Worm (Caenorhabditis elegans): ENCODE measurements around the gene msp-81.

msp-81 gene

ce11 chrIV:9867915-9868314 lies 31.7 kb upstream of the msp-81 start:
- no peak for TF ChIP-seq nhr-76 (tag; optimal IDR thresholded peaks at IDR 0.05)
- TF ChIP-seq nhr-2 (tag; optimal IDR thresholded peaks at IDR 0.05) = no peak
- no peak for TF ChIP-seq unc-39 (tag; optimal IDR thresholded peaks at IDR 0.05)
- TF ChIP-seq drap-1 (GFP tag; optimal IDR thresholded peaks at IDR 0.05) = no peak

- TF ChIP-seq mab-5 (tag; optimal IDR thresholded peaks at IDR 0.05) (no peak), lin-32 (GFP tag; optimal IDR thresholded peaks at IDR 0.05) (no peak), nhr-237 (tag; optimal IDR thresholded peaks at IDR 0.05) (no peak), elt-3 (tag; optimal IDR thresholded peaks at IDR 0.05) (no peak), ham-2 (GFP tag; optimal IDR thresholded peaks at IDR 0.05) (no peak), nhr-12 (tag; optimal IDR thresholded peaks at IDR 0.05) (no peak), elt-1 (tag; optimal IDR thresholded peaks at IDR 0.05; ENCODE audit: borderline replicate concordance, insufficient read depth) (no peak), sem-2 (GFP tag; optimal IDR thresholded peaks at IDR 0.05) (no peak), ceh-39 (tag; optimal IDR thresholded peaks at IDR 0.05) (no peak), bed-3 (GFP tag; optimal IDR thresholded peaks at IDR 0.05) (no peak), mep-1 (tag; optimal IDR thresholded peaks at IDR 0.05) (no peak), nhr-2 (tag; optimal IDR thresholded peaks at IDR 0.05) (no peak), unc-39 (tag; optimal IDR thresholded peaks at IDR 0.05) (no peak)
Measured at ce11 chrIV:9866865-9867264, 30.6 kb upstream of the msp-81 start.

- TF ChIP-seq unc-62 (GFP tag; optimal IDR thresholded peaks at IDR 0.05) = no peak
Measured at ce11 chrIV:9864778-9865177, 28.6 kb upstream of the msp-81 start, which contains the start of the genes K07F5.15 and K07F5.22. Gene K07F5.15 (plus strand): TSS chrIV:9865078. Gene K07F5.22 (plus strand): TSS chrIV:9865078.

ce11 chrIV:9863817-9864216 lies 27.6 kb upstream of the msp-81 start, which contains the start of gene K07F5.16:
Gene K07F5.16 (plus strand): TSS chrIV:9864117.
- TF ChIP-seq lin-13 (tag; optimal IDR thresholded peaks at IDR 0.05) = no peak
- TF ChIP-seq snpc-4 (tag; optimal IDR thresholded peaks at IDR 0.05) = no peak
- no peak for TF ChIP-seq unc-62 (GFP tag; optimal IDR thresholded peaks at IDR 0.05)
- TF ChIP-seq blmp-1 (tag; optimal IDR thresholded peaks at IDR 0.05) = no peak
- TF ChIP-seq nhr-12 (tag; optimal IDR thresholded peaks at IDR 0.05) = no peak
- no peak for TF ChIP-seq lsy-2 (tag; optimal IDR thresholded peaks at IDR 0.05)
- TF ChIP-seq ces-1 (GFP tag; optimal IDR thresholded peaks at IDR 0.05) = no peak
- no peak for TF ChIP-seq mls-2 (tag; optimal IDR thresholded peaks at IDR 0.05)
- TF ChIP-seq sem-2 (GFP tag; optimal IDR thresholded peaks at IDR 0.05) = no peak

ce11 chrIV:9861921-9862320 lies 25.7 kb upstream of the msp-81 start, which contains the start of gene K07F5.14:
Gene K07F5.14 (plus strand): TSS chrIV:9862221.
- TF ChIP-seq drap-1 (GFP tag; optimal IDR thresholded peaks at IDR 0.05) (no peak), snpc-4 (tag; optimal IDR thresholded peaks at IDR 0.05) (no peak), ceh-83 (GFP tag; optimal IDR thresholded peaks at IDR 0.05) (no peak), nhr-12 (tag; optimal IDR thresholded peaks at IDR 0.05) (no peak), ham-2 (GFP tag; optimal IDR thresholded peaks at IDR 0.05) (no peak), flh-1 (GFP tag; optimal IDR thresholded peaks at IDR 0.05) (no peak), bed-3 (GFP tag; optimal IDR thresholded peaks at IDR 0.05) (no peak), sptf-1 (tag; optimal IDR thresholded peaks at IDR 0.05) (no peak), tbx-8 (GFP tag; optimal IDR thresholded peaks at IDR 0.05) (no peak)

- TF ChIP-seq tbx-8 (GFP tag; optimal IDR thresholded peaks at IDR 0.05) (no peak), elt-1 (tag; optimal IDR thresholded peaks at IDR 0.05; ENCODE audit: borderline replicate concordance, insufficient read depth) (no peak), flh-1 (GFP tag; optimal IDR thresholded peaks at IDR 0.05) (no peak), nhr-28 (tag; optimal IDR thresholded peaks at IDR 0.05) (no peak), ceh-43 (GFP tag; optimal IDR thresholded peaks at IDR 0.05) (no peak), pha-4 (tag; optimal IDR thresholded peaks at IDR 0.05) (no peak), nhr-2 (tag; optimal IDR thresholded peaks at IDR 0.05) (no peak), lin-32 (GFP tag; optimal IDR thresholded peaks at IDR 0.05) (no peak), bed-3 (GFP tag; optimal IDR thresholded peaks at IDR 0.05) (no peak), unc-62 (GFP tag; optimal IDR thresholded peaks at IDR 0.05) (no peak), zip-8 (tag; optimal IDR thresholded peaks at IDR 0.05) (no peak), lsy-2 (tag; optimal IDR thresholded peaks at IDR 0.05) (no peak), blmp-1 (tag; optimal IDR thresholded peaks at IDR 0.05) (no peak), elt-3 (tag; optimal IDR thresholded peaks at IDR 0.05) (no peak), drap-1 (GFP tag; optimal IDR thresholded peaks at IDR 0.05) (no peak), ceh-39 (tag; optimal IDR thresholded peaks at IDR 0.05) (no peak), sem-2 (GFP tag; optimal IDR thresholded peaks at IDR 0.05) (no peak), mep-1 (tag; optimal IDR thresholded peaks at IDR 0.05) (no peak), mls-2 (tag; optimal IDR thresholded peaks at IDR 0.05) (no peak), nhr-12 (tag; optimal IDR thresholded peaks at IDR 0.05) (no peak)
Measured at ce11 chrIV:9858970-9859369, 22.8 kb upstream of the msp-81 start.
